Worm (Caenorhabditis elegans) whole organism, L1 larva: ENCODE data around the gene C07A4.2.
A peak's percentile ranks its signal among the peaks of the same experiment; 100 is the strongest.

Experiments
- C04F5.9 ChIP-seq: sonication (generic microtip); optimal IDR thresholded peaks from 2 replicates; lab custom pipeline; 2016; ENCODE audit warnings: missing genetic modification characterization, missing compliant biosample characterization
- C16A3.4 ChIP-seq: fragments of 150-350 bp; optimal IDR thresholded peaks from 2 replicates; lab custom pipeline; 2014; ENCODE audit warnings: missing biosample characterization, missing genetic modification characterization
- Y116A8C.19 ChIP-seq: sonication (generic microtip); optimal IDR thresholded peaks from 2 replicates; lab custom pipeline; 2016; ENCODE audit warnings: missing compliant biosample characterization, missing genetic modification characterization, borderline replicate concordance
- aha-1 ChIP-seq: fragments of 150-350 bp; optimal IDR thresholded peaks from 2 replicates; lab custom pipeline; 2014; ENCODE audit warnings: missing biosample characterization, missing genetic modification characterization
- alr-1 ChIP-seq: fragments of 200-800 bp; sonication (Bioruptor generic); optimal IDR thresholded peaks from 2 replicates; lab custom pipeline; 2018; ENCODE audit warnings: borderline replicate concordance, mild to moderate bottlenecking, missing genetic modification characterization, missing compliant biosample characterization
- ama-1 ChIP-seq: fragments of 150-350 bp; optimal IDR thresholded peaks from 2 replicates; lab custom pipeline; 2014
- blmp-1 ChIP-seq: fragments of 150-350 bp; optimal IDR thresholded peaks from 2 replicates; lab custom pipeline; 2014; ENCODE audit warnings: missing biosample characterization, missing genetic modification characterization
- ceh-63 ChIP-seq: fragments of 200-800 bp; sonication (Bioruptor generic); optimal IDR thresholded peaks from 2 replicates; lab custom pipeline; 2018; ENCODE audit warnings: mild to moderate bottlenecking, missing genetic modification characterization, missing compliant biosample characterization
- ceh-8 ChIP-seq: fragments of 200-800 bp; sonication (Bioruptor generic); optimal IDR thresholded peaks from 2 replicates; lab custom pipeline; 2018; ENCODE audit warnings: mild to moderate bottlenecking, missing genetic modification characterization, moderate library complexity, missing compliant biosample characterization
- ceh-90 ChIP-seq: sonication (generic microtip); optimal IDR thresholded peaks from 2 replicates; lab custom pipeline; 2016; ENCODE audit warnings: missing genetic modification characterization, missing compliant biosample characterization
- dpl-1 ChIP-seq, 3 experiments: fragments of 150-350 bp in 2 of 3; sonication (generic microtip) in 1 of 3; optimal IDR thresholded peaks; 2 replicates each; lab custom pipeline; 2014 to 2017; ENCODE audit warnings: missing biosample characterization in 3 of 3, missing genetic modification characterization in 3 of 3, missing genetic modification reagents in 3 of 3
- efl-1 ChIP-seq, 4 experiments: fragments of 150-350 bp; optimal IDR thresholded peaks in 3 of 4; peaks in 1 of 4; 1 replicate in 1 of 4; 2 replicates in 3 of 4; lab custom pipeline; 2014; ENCODE audit warnings: missing biosample characterization in 2 of 4, missing genetic modification characterization in 2 of 4, missing genetic modification reagents in 2 of 4
- efl-3 ChIP-seq: fragments of 200-800 bp; sonication (Bioruptor generic); optimal IDR thresholded peaks from 2 replicates; lab custom pipeline; 2018; ENCODE audit warnings: mild to moderate bottlenecking, missing genetic modification characterization, missing compliant biosample characterization
- egl-13 ChIP-seq: sonication (generic microtip); optimal IDR thresholded peaks from 2 replicates; lab custom pipeline; 2016; ENCODE audit warnings: missing genotype, missing genetic modification reagents, missing genetic modification characterization, missing compliant biosample characterization
- egl-27 ChIP-seq, 2 experiments: fragments of 150-350 bp in 1 of 2; sonication (generic microtip); optimal IDR thresholded peaks; 3 replicates each; lab custom pipeline; 2017 to 2018; ENCODE audit warnings: missing biosample characterization in 2 of 2, missing genetic modification characterization in 2 of 2, missing genetic modification reagents in 2 of 2
- elt-2 ChIP-seq: sonication (generic microtip); optimal IDR thresholded peaks from 2 replicates; lab custom pipeline; 2016; ENCODE audit warnings: missing genetic modification characterization, mild to moderate bottlenecking, inconsistent platforms, missing compliant biosample characterization, missing genetic modification reagents
- elt-3 ChIP-seq, 6 experiments: fragments of 150-350 bp in 1 of 6; sonication (generic microtip); optimal IDR thresholded peaks; 2 replicates each; lab custom pipeline; 2017 to 2018; ENCODE audit warnings: missing biosample characterization in 6 of 6, missing genetic modification characterization in 6 of 6, inconsistent platforms in 1 of 6
- hlh-17 ChIP-seq: fragments of 200-800 bp; sonication (Bioruptor generic); optimal IDR thresholded peaks from 2 replicates; lab custom pipeline; 2018; ENCODE audit warnings: missing genetic modification characterization, mild to moderate bottlenecking, missing compliant biosample characterization, moderate library complexity, borderline replicate concordance
- hpl-2 ChIP-seq: fragments of 150-350 bp; optimal IDR thresholded peaks from 2 replicates; lab custom pipeline; 2014; ENCODE audit warnings: missing biosample characterization, missing genetic modification reagents, missing genetic modification characterization
- irx-1 ChIP-seq: sonication (generic microtip); optimal IDR thresholded peaks from 2 replicates; lab custom pipeline; 2016; ENCODE audit warnings: missing genetic modification characterization, missing compliant biosample characterization
- jun-1 ChIP-seq: fragments of 150-350 bp; optimal IDR thresholded peaks from 2 replicates; lab custom pipeline; 2014; ENCODE audit warnings: missing biosample characterization, missing genetic modification reagents, missing genetic modification characterization
- lin-14 ChIP-seq: fragments of 200-800 bp; sonication (Bioruptor generic); optimal IDR thresholded peaks from 2 replicates; lab custom pipeline; 2018; ENCODE audit warnings: mild to moderate bottlenecking, missing genetic modification characterization, moderate library complexity, missing compliant biosample characterization
- lin-15B ChIP-seq: fragments of 150-350 bp; sonication (generic microtip); optimal IDR thresholded peaks from 3 replicates; lab custom pipeline; 2014; ENCODE audit warnings: missing biosample characterization, missing genetic modification characterization
- lin-35 ChIP-seq, 2 experiments: fragments of 150-350 bp; optimal IDR thresholded peaks; 2 replicates each; lab custom pipeline; 2014; ENCODE audit warnings: missing biosample characterization in 2 of 2, missing genetic modification characterization in 2 of 2, missing genetic modification reagents in 2 of 2
- lir-3 ChIP-seq: sonication (generic microtip); optimal IDR thresholded peaks from 2 replicates; lab custom pipeline; 2016; ENCODE audit warnings: mild to moderate bottlenecking, missing genetic modification characterization, moderate library complexity, missing compliant biosample characterization; ENCODE audit not compliant: poor library complexity
- mef-2 ChIP-seq: fragments of 150-350 bp; optimal IDR thresholded peaks from 2 replicates; lab custom pipeline; 2014; ENCODE audit warnings: missing biosample characterization, missing genetic modification characterization
- nhr-12 ChIP-seq: sonication (generic microtip); optimal IDR thresholded peaks from 2 replicates; lab custom pipeline; 2017; ENCODE audit warnings: missing biosample characterization, missing genetic modification characterization
- nhr-19 ChIP-seq: fragments of 200-800 bp; sonication (Bioruptor generic); conservative IDR thresholded peaks from 2 replicates; pipeline ENCODE4 v1.3.6; 2022; ENCODE audit warnings: missing genetic modification characterization, missing compliant biosample characterization
- nhr-20 ChIP-seq: sonication (generic microtip); optimal IDR thresholded peaks from 2 replicates; lab custom pipeline; 2016; ENCODE audit warnings: mild to moderate bottlenecking, missing genetic modification characterization, missing compliant biosample characterization
- nhr-47 ChIP-seq: sonication (generic microtip); optimal IDR thresholded peaks from 2 replicates; lab custom pipeline; 2016; ENCODE audit warnings: mild to moderate bottlenecking, missing genetic modification characterization, moderate library complexity, missing compliant biosample characterization
- nhr-71 ChIP-seq: sonication (generic microtip); optimal IDR thresholded peaks from 2 replicates; lab custom pipeline; 2016; ENCODE audit warnings: mild to moderate bottlenecking, missing genetic modification characterization, moderate library complexity, missing compliant biosample characterization
- nhr-84 ChIP-seq: sonication (generic microtip); optimal IDR thresholded peaks from 2 replicates; lab custom pipeline; 2017; ENCODE audit warnings: missing biosample characterization, missing genetic modification characterization
- nhr-85 ChIP-seq: sonication (generic microtip); peaks from one replicate; lab custom pipeline; 2016; ENCODE audit warnings: missing genetic modification characterization, inconsistent platforms, missing compliant biosample characterization
- nhr-90 ChIP-seq: sonication (generic microtip); optimal IDR thresholded peaks from 2 replicates; lab custom pipeline; 2016; ENCODE audit warnings: mild to moderate bottlenecking, missing genetic modification characterization, missing compliant biosample characterization; ENCODE audit not compliant: poor library complexity
- pqm-1 ChIP-seq: sonication (generic microtip); optimal IDR thresholded peaks from 3 replicates; lab custom pipeline; 2017; ENCODE audit warnings: missing biosample characterization, missing genetic modification characterization
- skn-1 ChIP-seq: fragments of 150-350 bp; optimal IDR thresholded peaks from 2 replicates; lab custom pipeline; 2014; ENCODE audit warnings: missing biosample characterization, missing genetic modification characterization
- sup-37 ChIP-seq: fragments of 200-800 bp; sonication (Bioruptor generic); optimal IDR thresholded peaks from 2 replicates; lab custom pipeline; 2018; ENCODE audit warnings: mild to moderate bottlenecking, missing genetic modification characterization, missing compliant biosample characterization
- swsn-7 ChIP-seq: sonication (generic microtip); optimal IDR thresholded peaks from 2 replicates; lab custom pipeline; 2016; ENCODE audit warnings: missing genetic modification characterization, missing compliant biosample characterization
- unc-30 ChIP-seq: sonication (generic microtip); optimal IDR thresholded peaks from 2 replicates; lab custom pipeline; 2017; ENCODE audit warnings: missing biosample characterization, missing genetic modification characterization
- unc-98 ChIP-seq: fragments of 200-800 bp; sonication (Bioruptor generic); IDR thresholded peaks from 2 replicates; pipeline ENCODE4 v1.3.6; 2022; ENCODE audit warnings: missing genetic modification characterization, missing compliant biosample characterization
- zag-1 ChIP-seq: fragments of 150-350 bp; optimal IDR thresholded peaks from 2 replicates; lab custom pipeline; 2014; ENCODE audit warnings: missing biosample characterization, missing genetic modification characterization
- zip-4 ChIP-seq: fragments of 200-800 bp; sonication (Bioruptor generic); optimal IDR thresholded peaks from 2 replicates; lab custom pipeline; 2018; ENCODE audit warnings: mild to moderate bottlenecking, missing genetic modification characterization, moderate library complexity, missing compliant biosample characterization
- ztf-4 ChIP-seq: fragments of 150-350 bp; optimal IDR thresholded peaks from 2 replicates; lab custom pipeline; 2014; ENCODE audit warnings: missing biosample characterization, missing genetic modification characterization

C07A4.2 gene

ce11 chrX:10138494-10138893 is 33.5 kb upstream of the C07A4.2 start, which contains the start of gene moc-1 (continued):
- no peak for TF ChIP-seq ceh-63 (GFP tag; lab: Kevin White, UChicago)
- TF ChIP-seq hlh-17 (GFP tag; lab: Kevin White, UChicago), result no peak
- TF ChIP-seq lir-3 (tag; lab: Kevin White, UChicago), result no peak
- no peak for TF ChIP-seq C04F5.9 (tag; lab: Kevin White, UChicago)
- no peak for TF ChIP-seq ceh-90

- TF ChIP-seq Y116A8C.19 (tag; lab: Kevin White, UChicago) (no peak), elt-3 (tag; optimal IDR thresholded peaks at IDR 0.05; lab: Kevin White, UChicago) (no peak), nhr-47 (tag; lab: Kevin White, UChicago) (no peak), dpl-1 (GFP tag; optimal IDR thresholded peaks at IDR 0.05; lab: Kevin White, UChicago) (no peak), nhr-85 (tag; lab: Kevin White, UChicago) (no peak), zip-4 (no peak), nhr-84 (tag; lab: Kevin White, UChicago) (no peak), alr-1 (no peak), ceh-63 (GFP tag; lab: Kevin White, UChicago) (no peak), skn-1 (tag; lab: Kevin White, UChicago) (no peak), mef-2 (tag; lab: Kevin White, UChicago) (no peak), hpl-2 (no peak), irx-1 (no peak)
These were observed 30.7 kb upstream of the C07A4.2 start for ce11 chrX:10141264-10141663.

ce11 chrX:10141963-10142431 is 30.0 kb upstream of the C07A4.2 start, which contains the start of gene oac-14:
oac-14 (minus strand) TSS chrX:10142013.
- no peak for TF ChIP-seq efl-1 (optimal IDR thresholded peaks at IDR 0.05; lab: Kevin White, UChicago)
- TF ChIP-seq efl-1 (GFP tag; optimal IDR thresholded peaks at IDR 0.05 in 1 of 2; lab: Kevin White, UChicago), result peak in 1 of 2 experiments; percentile 84
- TF ChIP-seq pqm-1 (tag; lab: Kevin White, UChicago), result peak; percentile 11
- TF ChIP-seq egl-27 (tag; optimal IDR thresholded peaks at IDR 0.05; lab: Kevin White, UChicago), result no peak
- no peak for TF ChIP-seq efl-3 (GFP tag; lab: Kevin White, UChicago)
- TF ChIP-seq aha-1 (tag; lab: Kevin White, UChicago), result no peak
- peak in 1 of 2 experiments; percentile 55 for TF ChIP-seq lin-35 (GFP tag; optimal IDR thresholded peaks at IDR 0.05; lab: Kevin White, UChicago)
- no peak for TF ChIP-seq C16A3.4 (tag; lab: Kevin White, UChicago)
- TF ChIP-seq egl-13, result no peak
- no peak for TF ChIP-seq ceh-8 (GFP tag; lab: Kevin White, UChicago)
- no peak for TF ChIP-seq swsn-7 (tag; lab: Kevin White, UChicago)
- no peak for TF ChIP-seq lin-15B
- TF ChIP-seq C04F5.9 (tag; lab: Kevin White, UChicago), result no peak
- TF ChIP-seq nhr-84 (tag; lab: Kevin White, UChicago), result no peak
- TF ChIP-seq unc-98 (GFP tag; lab: Robert Waterston, UW), result no peak
- TF ChIP-seq ceh-90, result no peak
- no peak for TF ChIP-seq lir-3 (tag; lab: Kevin White, UChicago)
- no peak for TF ChIP-seq zag-1 (tag; lab: Kevin White, UChicago)
- TF ChIP-seq jun-1 (tag; lab: Kevin White, UChicago), result peak; percentile 31
- no peak for TF ChIP-seq ama-1 (lab: Kevin White, UChicago)
- TF ChIP-seq nhr-12 (tag; lab: Kevin White, UChicago), result no peak
- TF ChIP-seq blmp-1 (tag; lab: Kevin White, UChicago), result no peak
- no peak for TF ChIP-seq unc-30 (tag; lab: Kevin White, UChicago)
- TF ChIP-seq nhr-20, result peak; percentile 73
- TF ChIP-seq ztf-4 (tag; lab: Kevin White, UChicago), result no peak
- no peak for TF ChIP-seq dpl-1 (GFP tag; optimal IDR thresholded peaks at IDR 0.05; lab: Kevin White, UChicago)
- peak; percentile 44 for TF ChIP-seq nhr-90 (tag; lab: Kevin White, UChicago)
- TF ChIP-seq nhr-71, result peak; percentile 60
- TF ChIP-seq hpl-2, result no peak
- no peak for TF ChIP-seq alr-1
- peak; percentile 53 for TF ChIP-seq nhr-19
- TF ChIP-seq lin-14 (GFP tag; lab: Kevin White, UChicago), result peak; percentile 15
- peak; percentile 99 for TF ChIP-seq elt-2 (tag; lab: Kevin White, UChicago)
- no peak for TF ChIP-seq sup-37 (GFP tag; lab: Kevin White, UChicago)
